Fruit fly (Drosophila melanogaster): ENCODE measurements around the gene Vps60.
A peak's percentile ranks its signal among the peaks of the same experiment; 100 is the strongest.

Gene Vps60

dm6 chr3L:17621451-17621946, at the start of gene Vps60, which contains the start of gene anchor (continued):
- TF ChIP-seq shn (GFP tag; optimal IDR thresholded peaks at IDR 0.05) = peak; percentile 66
- TF ChIP-seq CG17385 (GFP tag; optimal IDR thresholded peaks at IDR 0.05) = peak; percentile 98
- TF ChIP-seq CG13624 (GFP tag; optimal IDR thresholded peaks at IDR 0.05) = peak; percentile 46
- TF ChIP-seq CG12071 (GFP tag; optimal IDR thresholded peaks at IDR 0.05) = no peak
- TF ChIP-seq HLHmδ (GFP tag; optimal IDR thresholded peaks at IDR 0.05) = no peak
- TF ChIP-seq aop (GFP tag; IDR thresholded peaks at IDR 0.05) = no peak
- TF ChIP-seq chm (GFP tag; IDR thresholded peaks at IDR 0.05) = no peak
- TF ChIP-seq CG6791 (GFP tag; IDR thresholded peaks at IDR 0.05; ENCODE audit: partially characterized antibody) = no peak
- TF ChIP-seq slou (GFP tag; optimal IDR thresholded peaks at IDR 0.05) = peak; percentile 28
- no peak for TF ChIP-seq pfk (GFP tag; optimal IDR thresholded peaks at IDR 0.05)
- TF ChIP-seq CG31441 (GFP tag; IDR thresholded peaks at IDR 0.05) = peak; percentile 56
- peak; percentile 86 for TF ChIP-seq NC2β (GFP tag; optimal IDR thresholded peaks at IDR 0.05)
- no peak for TF ChIP-seq cwo (GFP tag; optimal IDR thresholded peaks at IDR 0.05)
- TF ChIP-seq Scr (GFP tag; IDR thresholded peaks at IDR 0.05; ENCODE audit: partially characterized antibody) = peak; percentile 41
- TF ChIP-seq CG14965 (GFP tag; optimal IDR thresholded peaks at IDR 0.05; ENCODE audit: borderline replicate concordance) = no peak
- peak in 1 of 3 experiments; percentile 46 for TF ChIP-seq Stat92E (GFP tag; optimal IDR thresholded peaks at IDR 0.05)
- TF ChIP-seq Antp (GFP tag; optimal IDR thresholded peaks at IDR 0.05) = peak; percentile 63
- no peak for TF ChIP-seq CG13894 (tag; optimal IDR thresholded peaks at IDR 0.05)
- no peak for TF ChIP-seq CG11247 (GFP tag; IDR thresholded peaks at IDR 0.05)
- peak; percentile 61 for TF ChIP-seq CG3995 (GFP tag; optimal IDR thresholded peaks at IDR 0.05)
- TF ChIP-seq CG4328 (GFP tag; optimal IDR thresholded peaks at IDR 0.05) = peak; percentile 10
- peak; percentile 42 for TF ChIP-seq disco-r (GFP tag; optimal IDR thresholded peaks at IDR 0.05)
- no peak for TF ChIP-seq dati (GFP tag; IDR thresholded peaks at IDR 0.05)
- TF ChIP-seq tap (tag; optimal IDR thresholded peaks at IDR 0.05) = no peak
- TF ChIP-seq crp (GFP tag; optimal IDR thresholded peaks at IDR 0.05) = peak; percentile 81 to 97
- peak; percentile 58 for TF ChIP-seq CG4820 (GFP tag; optimal IDR thresholded peaks at IDR 0.05)
- peak; percentile 46 for TF ChIP-seq bab2 (GFP tag; optimal IDR thresholded peaks at IDR 0.05)
- TF ChIP-seq CG9609 (GFP tag; optimal IDR thresholded peaks at IDR 0.05) = peak; percentile 66
- TF ChIP-seq Sox100B (GFP tag; optimal IDR thresholded peaks at IDR 0.05) = no peak
- peak; percentile 16 for TF ChIP-seq CG3065 (GFP tag; optimal IDR thresholded peaks at IDR 0.05)
- peak; percentile 53 for TF ChIP-seq pum (GFP tag; optimal IDR thresholded peaks at IDR 0.05)
- no peak for TF ChIP-seq Hr78 (GFP tag; optimal IDR thresholded peaks at IDR 0.05)
- peak; percentile 89 for TF ChIP-seq Sin3A (optimal IDR thresholded peaks at IDR 0.05)
- TF ChIP-seq CG34376 (GFP tag; optimal IDR thresholded peaks at IDR 0.05) = no peak
- no peak for TF ChIP-seq CG31365 (tag; optimal IDR thresholded peaks at IDR 0.05)
- TF ChIP-seq slp2 (GFP tag; optimal IDR thresholded peaks at IDR 0.05) = peak; percentile 17
- peak; percentile 42 for TF ChIP-seq CG9727 (GFP tag; optimal IDR thresholded peaks at IDR 0.05)
- TF ChIP-seq Ravus (GFP tag; IDR thresholded peaks at IDR 0.05) = no peak
- TF ChIP-seq caup (GFP tag; optimal IDR thresholded peaks at IDR 0.05; ENCODE audit: severe bottlenecking) = peak; percentile 43
- peak; percentile 77 for TF ChIP-seq HmgZ (tag; optimal IDR thresholded peaks at IDR 0.05)
- TF ChIP-seq CG8944 (GFP tag; optimal IDR thresholded peaks at IDR 0.05) = peak; percentile 51
- TF ChIP-seq CG15601 (tag; optimal IDR thresholded peaks at IDR 0.05) = peak; percentile 62
- peak; percentile 34 for TF ChIP-seq sd (tag; optimal IDR thresholded peaks at IDR 0.05)
- TF ChIP-seq gt (GFP tag; IDR thresholded peaks at IDR 0.05) = no peak
- peak; percentile 55; the same call in 1 of the 3 replicates for TF ChIP-seq ken (GFP tag; IDR thresholded peaks at IDR 0.05)
- no peak for TF ChIP-seq D (optimal IDR thresholded peaks at IDR 0.05)
- peak; percentile 22 for TF ChIP-seq D (GFP tag; optimal IDR thresholded peaks at IDR 0.05)
- no peak for TF ChIP-seq sens-2 (GFP tag; IDR thresholded peaks at IDR 0.05)
- peak; percentile 55 for TF ChIP-seq Dp (GFP tag; optimal IDR thresholded peaks at IDR 0.05)
- TF ChIP-seq CG30431 (GFP tag; optimal IDR thresholded peaks at IDR 0.05) = no peak
- no peak for TF ChIP-seq onecut (GFP tag; IDR thresholded peaks at IDR 0.05)

All from whole organism, embryonic.